Fruit fly (Drosophila melanogaster): ENCODE measurements around the gene Dh44.

- TF ChIP-seq CG14655 (GFP tag; optimal IDR thresholded peaks at IDR 0.05) (no peak), Pif1B (GFP tag; optimal IDR thresholded peaks at IDR 0.05) (no peak), rn (GFP tag; IDR thresholded peaks at IDR 0.05) (no peak), CG9948 (tag; optimal IDR thresholded peaks at IDR 0.05) (no peak), EcR (GFP tag; optimal IDR thresholded peaks at IDR 0.05) (no peak), CG34367 (tag; optimal IDR thresholded peaks at IDR 0.05) (no peak), gl (tag; optimal IDR thresholded peaks at IDR 0.05) (no peak), CG15710 (tag; optimal IDR thresholded peaks at IDR 0.05) (no peak), CG8159 (tag; optimal IDR thresholded peaks at IDR 0.05) (no peak), CG4496 (GFP tag; IDR thresholded peaks at IDR 0.05) (no peak)
Measured at dm6 chr3R:9694999-9695398, 57.0 kb downstream of the Dh44 start.
